Fruit fly (Drosophila melanogaster): ENCODE measurements around the gene CG7453.
A peak's percentile ranks its signal among the peaks of the same experiment; 100 is the strongest.

CG7453 gene

DNA sequence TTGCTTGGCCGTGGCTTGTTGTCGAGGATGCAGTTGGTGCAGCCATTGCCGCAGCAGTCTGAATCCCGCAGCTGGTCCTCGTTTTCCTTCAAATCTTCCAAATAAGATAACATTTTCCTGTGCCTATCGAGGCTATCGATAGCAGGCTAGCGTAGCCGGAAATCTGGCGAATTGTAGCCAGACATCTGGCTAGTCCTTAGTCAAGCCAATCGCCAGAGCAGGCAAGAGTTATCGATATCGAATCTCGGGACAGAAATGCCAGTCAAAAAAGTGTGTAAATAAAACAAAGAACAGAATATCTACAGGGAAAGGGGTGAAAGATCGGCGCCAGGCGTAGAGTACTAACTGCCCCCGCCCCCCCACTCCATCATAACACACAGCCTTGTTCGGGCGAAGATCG is 13.4 kb downstream of the CG7453 start, which contains the start of the genes CG7914 and CG14194 (continued):
- TF ChIP-seq CG10366 (GFP tag; IDR thresholded peaks at IDR 0.05) (no peak), Scr (GFP tag; IDR thresholded peaks at IDR 0.05; ENCODE audit: partially characterized antibody) (peak; percentile 75), sug (tag; optimal IDR thresholded peaks at IDR 0.05) (peak; percentile 7), dm (GFP tag; optimal IDR thresholded peaks at IDR 0.05) (no peak), CG2889 (GFP tag; IDR thresholded peaks at IDR 0.05) (no peak), sim (GFP tag; IDR thresholded peaks at IDR 0.05) (no peak), HLHmδ (GFP tag; optimal IDR thresholded peaks at IDR 0.05) (no peak), Bgb (GFP tag; IDR thresholded peaks at IDR 0.05; ENCODE audit: partially characterized antibody) (peak; percentile 87), CG17568 (GFP tag; optimal IDR thresholded peaks at IDR 0.05) (no peak), CTCF (GFP tag; optimal IDR thresholded peaks at IDR 0.05) (no peak), CG15601 (tag; optimal IDR thresholded peaks at IDR 0.05) (no peak), hb (GFP tag; IDR thresholded peaks at IDR 0.05; ENCODE audit: partially characterized antibody) (peak; percentile 86), Ptx1 (GFP tag; IDR thresholded peaks at IDR 0.05) (no peak), BEAF-32 (GFP tag; optimal IDR thresholded peaks at IDR 0.05) (peak; percentile 62), trem (tag; optimal IDR thresholded peaks at IDR 0.05) (peak; percentile 55), CG9437 (GFP tag; optimal IDR thresholded peaks at IDR 0.05) (no peak), scrt (GFP tag; optimal IDR thresholded peaks at IDR 0.05) (no peak), CG3995 (GFP tag; optimal IDR thresholded peaks at IDR 0.05) (no peak), org-1 (GFP tag; optimal IDR thresholded peaks at IDR 0.05) (no peak), CG3163 (GFP tag; optimal IDR thresholded peaks at IDR 0.05) (no peak), Med (GFP tag) (peak; percentile 50), Nf-YB (GFP tag; optimal IDR thresholded peaks at IDR 0.05) (no peak), Mad (GFP tag; optimal IDR thresholded peaks at IDR 0.05) (no peak), sc (optimal IDR thresholded peaks at IDR 0.05) (no peak), sc (GFP tag; optimal IDR thresholded peaks at IDR 0.05) (no peak), D19A (tag; optimal IDR thresholded peaks at IDR 0.05) (no peak), sna (GFP tag; IDR thresholded peaks at IDR 0.05; ENCODE audit: partially characterized antibody) (peak; percentile 74), onecut (GFP tag; IDR thresholded peaks at IDR 0.05) (peak; percentile 19; the same call in 1 of the 2 replicates), CG30403 (GFP tag; optimal IDR thresholded peaks at IDR 0.05) (no peak), CG7963 (GFP tag; IDR thresholded peaks at IDR 0.05; ENCODE audit: partially characterized antibody) (peak; percentile 84), cas (GFP tag; IDR thresholded peaks at IDR 0.05) (no peak), bbx (GFP tag; IDR thresholded peaks at IDR 0.05; ENCODE audit: partially characterized antibody) (peak; percentile 89), CG8359 (GFP tag; optimal IDR thresholded peaks at IDR 0.05; ENCODE audit: borderline replicate concordance) (no peak), CG2875 (GFP tag; optimal IDR thresholded peaks at IDR 0.05) (no peak), CG11504 (tag; optimal IDR thresholded peaks at IDR 0.05) (no peak), Chrac-16 (GFP tag; optimal IDR thresholded peaks at IDR 0.05) (no peak), seq (GFP tag; IDR thresholded peaks at IDR 0.05) (no peak), Hey (tag; optimal IDR thresholded peaks at IDR 0.05) (no peak), stc (GFP tag; IDR thresholded peaks at IDR 0.05) (no peak), Dref (GFP tag; IDR thresholded peaks at IDR 0.05) (peak; percentile 96), Bdp1 (GFP tag; optimal IDR thresholded peaks at IDR 0.05) (no peak), CG2129 (GFP tag; IDR thresholded peaks at IDR 0.05; ENCODE audit: partially characterized antibody) (no peak), psq (GFP tag; optimal IDR thresholded peaks at IDR 0.05) (no peak), CG7357 (GFP tag; IDR thresholded peaks at IDR 0.05) (no peak), CG1792 (GFP tag; optimal IDR thresholded peaks at IDR 0.05) (no peak), MBD-R2 (GFP tag; IDR thresholded peaks at IDR 0.05) (peak; percentile 92), E2f2 (GFP tag; IDR thresholded peaks at IDR 0.05) (peak; percentile 65), D19B (GFP tag; optimal IDR thresholded peaks at IDR 0.05) (no peak), sisA (GFP tag; IDR thresholded peaks at IDR 0.05) (no peak), HmgZ (tag; optimal IDR thresholded peaks at IDR 0.05) (peak; percentile 45), CG18011 (GFP tag; optimal IDR thresholded peaks at IDR 0.05) (peak; percentile 46), bigmax (GFP tag; optimal IDR thresholded peaks at IDR 0.05) (no peak)
